Fruit fly (Drosophila melanogaster): ENCODE measurements around the gene dmGlut.

dm6 chr2L:12045941-12046855 lies 19.0 kb downstream of the dmGlut start, which contains the start of gene CG6770:
- TF ChIP-seq CG7101 (tag; optimal IDR thresholded peaks at IDR 0.05) (peak; percentile 97), kay (GFP tag; ENCODE audit: borderline replicate concordance) (peak; percentile 93), CG1620 (GFP tag; optimal IDR thresholded peaks at IDR 0.05) (peak; percentile 79), CG7045 (GFP tag; optimal IDR thresholded peaks at IDR 0.05) (peak; percentile 82), Clk (GFP tag; optimal IDR thresholded peaks at IDR 0.05) (no peak), CG12768 (GFP tag; optimal IDR thresholded peaks at IDR 0.05) (peak; percentile 92), CG33017 (tag; optimal IDR thresholded peaks at IDR 0.05) (peak; percentile 97), CG11617 (GFP tag; optimal IDR thresholded peaks at IDR 0.05) (peak; percentile 95), cic (GFP tag; optimal IDR thresholded peaks at IDR 0.05) (peak; percentile 45), pad (GFP tag; optimal IDR thresholded peaks at IDR 0.05) (peak; percentile 43), CG5204 (GFP tag; optimal IDR thresholded peaks at IDR 0.05) (peak; percentile 85), bab1 (GFP tag; optimal IDR thresholded peaks at IDR 0.05) (peak; percentile 89), CG14711 (tag; optimal IDR thresholded peaks at IDR 0.05) (peak; percentile 100)
